Worm (Caenorhabditis elegans) whole organism, L4 larva: ENCODE data around the gene fbxb-48.

Experiments
- F49E8.2 ChIP-seq: sonication (generic microtip); optimal IDR thresholded peaks from 2 replicates; lab custom pipeline; 2016; ENCODE audit warnings: missing compliant biosample characterization, mild to moderate bottlenecking, missing genetic modification characterization, borderline replicate concordance
- R02D3.7 ChIP-seq: fragments of 150-350 bp; sonication (generic microtip); optimal IDR thresholded peaks from 3 replicates; lab custom pipeline; 2014; ENCODE audit warnings: missing biosample characterization, missing genetic modification characterization
- Y48G9A.11 ChIP-seq: fragments of 200-800 bp; sonication (Bioruptor generic); IDR thresholded peaks from 2 replicates; pipeline ENCODE4 v1.3.6; 2022; ENCODE audit warnings: missing genetic modification reagents, missing genetic modification characterization, missing compliant biosample characterization
- ceh-82 ChIP-seq: sonication (generic microtip); optimal IDR thresholded peaks from 2 replicates; lab custom pipeline; 2017; ENCODE audit warnings: missing biosample characterization, missing genetic modification characterization
- egl-27 ChIP-seq: sonication (generic microtip); optimal IDR thresholded peaks from 3 replicates; lab custom pipeline; 2017; ENCODE audit warnings: missing biosample characterization, missing genetic modification reagents, missing genetic modification characterization
- lin-15B ChIP-seq: fragments of 150-350 bp; sonication (generic microtip); optimal IDR thresholded peaks from 3 replicates; lab custom pipeline; 2014; ENCODE audit warnings: missing biosample characterization, missing genetic modification characterization
- lin-39 ChIP-seq: fragments of 150-350 bp; optimal IDR thresholded peaks from 2 replicates; lab custom pipeline; 2014; ENCODE audit warnings: missing biosample characterization, missing genetic modification reagents, missing genetic modification characterization
- lsy-2 ChIP-seq, 2 experiments: fragments of 150-350 bp in 1 of 2; sonication (generic microtip) in 1 of 2; optimal IDR thresholded peaks; 2 replicates each; lab custom pipeline; 2014 to 2017; ENCODE audit warnings: missing biosample characterization in 2 of 2, missing genetic modification characterization in 2 of 2
- nhr-77 ChIP-seq: fragments of 150-350 bp; optimal IDR thresholded peaks from 2 replicates; lab custom pipeline; 2014; ENCODE audit warnings: missing biosample characterization, missing genetic modification characterization

DNA sequence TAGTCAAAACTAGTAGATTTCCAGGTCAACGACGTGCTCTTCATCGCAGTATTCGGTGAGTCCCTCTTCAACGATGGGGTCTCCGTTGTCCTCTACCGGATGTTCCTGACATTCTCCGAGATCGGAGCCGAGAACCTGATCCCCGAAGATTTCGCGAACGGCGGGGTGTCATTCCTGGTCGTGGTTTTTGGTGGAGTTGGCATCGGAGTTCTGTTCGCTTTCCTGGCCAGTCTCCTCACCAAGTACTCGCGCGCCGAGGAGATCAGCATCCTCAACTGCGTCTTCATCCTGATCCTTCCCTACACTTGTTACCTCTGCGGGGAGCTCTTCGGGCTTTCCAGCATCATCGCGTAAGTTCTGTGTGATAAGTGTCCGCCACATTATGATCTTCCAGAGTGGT, 46.4 kb downstream of the fbxb-48 start:
- TF ChIP-seq F49E8.2 (tag; lab: Kevin White, UChicago) (no peak), ceh-82 (tag; lab: Kevin White, UChicago) (no peak), lsy-2 (tag; optimal IDR thresholded peaks at IDR 0.05; lab: Kevin White, UChicago) (no peak), egl-27 (no peak), lin-39 (no peak), nhr-77 (tag; lab: Kevin White, UChicago) (no peak), lin-15B (tag; lab: Kevin White, UChicago) (no peak), Y48G9A.11 (no peak), R02D3.7 (tag; lab: Kevin White, UChicago) (no peak)
